Worm (Caenorhabditis elegans) whole organism, L1 larva: ENCODE measurements around the gene lnkn-1.
A peak's percentile ranks its signal among the peaks of the same experiment; 100 is the strongest.

Experiments
- C04F5.9 ChIP-seq: sonication (generic microtip); optimal IDR thresholded peaks from 2 replicates; lab custom pipeline; 2016; ENCODE audit warnings: missing genetic modification characterization, missing compliant biosample characterization
- C16A3.4 ChIP-seq: fragments of 150-350 bp; optimal IDR thresholded peaks from 2 replicates; lab custom pipeline; 2014; ENCODE audit warnings: missing biosample characterization, missing genetic modification characterization
- C34B4.2 ChIP-seq: sonication (generic microtip); optimal IDR thresholded peaks from 2 replicates; lab custom pipeline; 2017; ENCODE audit warnings: mild to moderate bottlenecking, missing genetic modification characterization, missing compliant biosample characterization
- F16B12.6 ChIP-seq: fragments of 150-350 bp; optimal IDR thresholded peaks from 2 replicates; lab custom pipeline; 2014; ENCODE audit warnings: missing biosample characterization, missing genetic modification characterization
- Y116A8C.19 ChIP-seq: sonication (generic microtip); optimal IDR thresholded peaks from 2 replicates; lab custom pipeline; 2016; ENCODE audit warnings: missing compliant biosample characterization, missing genetic modification characterization, borderline replicate concordance
- aha-1 ChIP-seq: fragments of 150-350 bp; optimal IDR thresholded peaks from 2 replicates; lab custom pipeline; 2014; ENCODE audit warnings: missing biosample characterization, missing genetic modification characterization
- alr-1 ChIP-seq: fragments of 200-800 bp; sonication (Bioruptor generic); optimal IDR thresholded peaks from 2 replicates; lab custom pipeline; 2018; ENCODE audit warnings: borderline replicate concordance, mild to moderate bottlenecking, missing genetic modification characterization, missing compliant biosample characterization
- aly-2 ChIP-seq: fragments of 150-350 bp; optimal IDR thresholded peaks from 2 replicates; lab custom pipeline; 2014; ENCODE audit warnings: missing biosample characterization, missing genetic modification characterization
- ama-1 ChIP-seq: fragments of 150-350 bp; optimal IDR thresholded peaks from 2 replicates; lab custom pipeline; 2014
- ceh-88 ChIP-seq: fragments of 200-800 bp; sonication (Bioruptor generic); IDR thresholded peaks from 2 replicates; pipeline ENCODE4 v1.3.6; 2022; ENCODE audit warnings: missing genetic modification characterization, missing compliant biosample characterization
- ceh-90 ChIP-seq: sonication (generic microtip); optimal IDR thresholded peaks from 2 replicates; lab custom pipeline; 2016; ENCODE audit warnings: missing genetic modification characterization, missing compliant biosample characterization
- ces-1 ChIP-seq: fragments of 150-350 bp; optimal IDR thresholded peaks from 2 replicates; lab custom pipeline; 2014; ENCODE audit warnings: missing biosample characterization, missing genetic modification reagents, missing genetic modification characterization
- dsc-1 ChIP-seq: sonication (generic microtip); optimal IDR thresholded peaks from 2 replicates; lab custom pipeline; 2016; ENCODE audit warnings: mild to moderate bottlenecking, missing genetic modification characterization, missing compliant biosample characterization
- efl-1 ChIP-seq, 4 experiments: fragments of 150-350 bp; optimal IDR thresholded peaks in 3 of 4; peaks in 1 of 4; 1 replicate in 1 of 4; 2 replicates in 3 of 4; lab custom pipeline; 2014; ENCODE audit warnings: missing biosample characterization in 2 of 4, missing genetic modification characterization in 2 of 4, missing genetic modification reagents in 2 of 4
- efl-3 ChIP-seq: fragments of 200-800 bp; sonication (Bioruptor generic); optimal IDR thresholded peaks from 2 replicates; lab custom pipeline; 2018; ENCODE audit warnings: mild to moderate bottlenecking, missing genetic modification characterization, missing compliant biosample characterization
- egl-13 ChIP-seq: sonication (generic microtip); optimal IDR thresholded peaks from 2 replicates; lab custom pipeline; 2016; ENCODE audit warnings: missing genotype, missing genetic modification reagents, missing genetic modification characterization, missing compliant biosample characterization
- elt-3 ChIP-seq, 6 experiments: fragments of 150-350 bp in 1 of 6; sonication (generic microtip); optimal IDR thresholded peaks; 2 replicates each; lab custom pipeline; 2017 to 2018; ENCODE audit warnings: missing biosample characterization in 6 of 6, missing genetic modification characterization in 6 of 6, inconsistent platforms in 1 of 6
- ets-5 ChIP-seq: fragments of 200-800 bp; sonication (Bioruptor generic); IDR thresholded peaks from 2 replicates; pipeline ENCODE4 v1.3.6; 2022; ENCODE audit warnings: missing genetic modification characterization, missing compliant biosample characterization
- fkh-10 ChIP-seq: sonication (generic microtip); optimal IDR thresholded peaks from 2 replicates; lab custom pipeline; 2017; ENCODE audit warnings: missing biosample characterization, missing genetic modification reagents, missing genetic modification characterization
- fkh-4 ChIP-seq: sonication (generic microtip); optimal IDR thresholded peaks from 2 replicates; lab custom pipeline; 2016; ENCODE audit warnings: missing compliant biosample characterization, missing genetic modification characterization, borderline replicate concordance
- fos-1 ChIP-seq: fragments of 150-350 bp; optimal IDR thresholded peaks from 2 replicates; lab custom pipeline; 2014; ENCODE audit warnings: missing biosample characterization, missing genetic modification characterization
- grh-1 ChIP-seq: fragments of 200-800 bp; sonication (Bioruptor generic); IDR thresholded peaks from 2 replicates; pipeline ENCODE4 v1.3.6; 2022; ENCODE audit warnings: missing genetic modification reagents, missing genetic modification characterization, missing compliant biosample characterization
- hlh-17 ChIP-seq: fragments of 200-800 bp; sonication (Bioruptor generic); optimal IDR thresholded peaks from 2 replicates; lab custom pipeline; 2018; ENCODE audit warnings: missing genetic modification characterization, mild to moderate bottlenecking, missing compliant biosample characterization, moderate library complexity, borderline replicate concordance
- hpl-2 ChIP-seq: fragments of 150-350 bp; optimal IDR thresholded peaks from 2 replicates; lab custom pipeline; 2014; ENCODE audit warnings: missing biosample characterization, missing genetic modification reagents, missing genetic modification characterization
- lin-39 ChIP-seq: fragments of 150-350 bp; optimal IDR thresholded peaks from 2 replicates; lab custom pipeline; 2014; ENCODE audit warnings: missing biosample characterization, missing genetic modification reagents, missing genetic modification characterization
- lir-3 ChIP-seq: sonication (generic microtip); optimal IDR thresholded peaks from 2 replicates; lab custom pipeline; 2016; ENCODE audit warnings: mild to moderate bottlenecking, missing genetic modification characterization, moderate library complexity, missing compliant biosample characterization; ENCODE audit not compliant: poor library complexity
- lsy-2 ChIP-seq, 2 experiments: fragments of 150-350 bp; optimal IDR thresholded peaks; 2 replicates each; lab custom pipeline; 2014; ENCODE audit warnings: missing biosample characterization in 2 of 2, missing genetic modification characterization in 2 of 2
- mdl-1 ChIP-seq, 2 experiments: fragments of 150-350 bp; optimal IDR thresholded peaks; 2 replicates each; lab custom pipeline; 2014 to 2017; ENCODE audit warnings: missing biosample characterization in 2 of 2, missing genetic modification characterization in 2 of 2, inconsistent platforms in 1 of 2
- mep-1 ChIP-seq: fragments of 150-350 bp; optimal IDR thresholded peaks from 2 replicates; lab custom pipeline; 2014; ENCODE audit warnings: missing biosample characterization, missing genetic modification characterization
- nhr-11 ChIP-seq: fragments of 150-350 bp; optimal IDR thresholded peaks from 2 replicates; lab custom pipeline; 2014; ENCODE audit warnings: missing biosample characterization, missing genetic modification characterization
- nhr-12 ChIP-seq: sonication (generic microtip); optimal IDR thresholded peaks from 2 replicates; lab custom pipeline; 2017; ENCODE audit warnings: missing biosample characterization, missing genetic modification characterization
- nhr-237 ChIP-seq: fragments of 150-350 bp; optimal IDR thresholded peaks from 2 replicates; lab custom pipeline; 2014; ENCODE audit warnings: missing biosample characterization, missing genetic modification characterization
- nhr-28 ChIP-seq: fragments of 150-350 bp; optimal IDR thresholded peaks from 2 replicates; lab custom pipeline; 2014; ENCODE audit warnings: missing biosample characterization, missing genetic modification characterization
- nhr-47 ChIP-seq: sonication (generic microtip); optimal IDR thresholded peaks from 2 replicates; lab custom pipeline; 2016; ENCODE audit warnings: mild to moderate bottlenecking, missing genetic modification characterization, moderate library complexity, missing compliant biosample characterization
- nhr-84 ChIP-seq: sonication (generic microtip); optimal IDR thresholded peaks from 2 replicates; lab custom pipeline; 2017; ENCODE audit warnings: missing biosample characterization, missing genetic modification characterization
- nhr-85 ChIP-seq: sonication (generic microtip); peaks from one replicate; lab custom pipeline; 2016; ENCODE audit warnings: missing genetic modification characterization, inconsistent platforms, missing compliant biosample characterization
- nhr-90 ChIP-seq: sonication (generic microtip); optimal IDR thresholded peaks from 2 replicates; lab custom pipeline; 2016; ENCODE audit warnings: mild to moderate bottlenecking, missing genetic modification characterization, missing compliant biosample characterization; ENCODE audit not compliant: poor library complexity
- pag-3 ChIP-seq: sonication (generic microtip); optimal IDR thresholded peaks from 2 replicates; lab custom pipeline; 2017; ENCODE audit warnings: missing genetic modification characterization, mild to moderate bottlenecking, missing compliant biosample characterization, antibody characterized with exemption, borderline replicate concordance; ENCODE audit not compliant: insufficient read depth
- pqm-1 ChIP-seq: sonication (generic microtip); optimal IDR thresholded peaks from 3 replicates; lab custom pipeline; 2017; ENCODE audit warnings: missing biosample characterization, missing genetic modification characterization
- snu-23 ChIP-seq: sonication (generic microtip); optimal IDR thresholded peaks from 2 replicates; lab custom pipeline; 2016; ENCODE audit warnings: missing genetic modification characterization, missing compliant biosample characterization
- swsn-7 ChIP-seq: sonication (generic microtip); optimal IDR thresholded peaks from 2 replicates; lab custom pipeline; 2016; ENCODE audit warnings: missing genetic modification characterization, missing compliant biosample characterization
- tlp-1 ChIP-seq: fragments of 150-350 bp; optimal IDR thresholded peaks from 2 replicates; lab custom pipeline; 2014; ENCODE audit warnings: missing biosample characterization, missing genetic modification characterization
- unc-130 ChIP-seq: fragments of 150-350 bp; optimal IDR thresholded peaks from 2 replicates; lab custom pipeline; 2017; ENCODE audit warnings: missing biosample characterization, missing genetic modification characterization, inconsistent platforms
- unc-30 ChIP-seq: sonication (generic microtip); optimal IDR thresholded peaks from 2 replicates; lab custom pipeline; 2017; ENCODE audit warnings: missing biosample characterization, missing genetic modification characterization
- unc-62 ChIP-seq: fragments of 150-350 bp; optimal IDR thresholded peaks from 2 replicates; lab custom pipeline; 2014; ENCODE audit warnings: missing biosample characterization, missing genetic modification reagents, missing genetic modification characterization
- unc-98 ChIP-seq: fragments of 200-800 bp; sonication (Bioruptor generic); IDR thresholded peaks from 2 replicates; pipeline ENCODE4 v1.3.6; 2022; ENCODE audit warnings: missing genetic modification characterization, missing compliant biosample characterization
- vab-15 ChIP-seq: sonication (generic microtip); optimal IDR thresholded peaks from 2 replicates; lab custom pipeline; 2017; ENCODE audit warnings: missing genotype, mild to moderate bottlenecking, missing genetic modification characterization, missing compliant biosample characterization
- xbp-1 ChIP-seq: sonication (generic microtip); optimal IDR thresholded peaks from 2 replicates; lab custom pipeline; 2016; ENCODE audit warnings: missing genetic modification characterization, missing compliant biosample characterization
- zag-1 ChIP-seq: fragments of 150-350 bp; optimal IDR thresholded peaks from 2 replicates; lab custom pipeline; 2014; ENCODE audit warnings: missing biosample characterization, missing genetic modification characterization
- zip-4 ChIP-seq: fragments of 200-800 bp; sonication (Bioruptor generic); optimal IDR thresholded peaks from 2 replicates; lab custom pipeline; 2018; ENCODE audit warnings: mild to moderate bottlenecking, missing genetic modification characterization, moderate library complexity, missing compliant biosample characterization

The lnkn-1 gene

DNA sequence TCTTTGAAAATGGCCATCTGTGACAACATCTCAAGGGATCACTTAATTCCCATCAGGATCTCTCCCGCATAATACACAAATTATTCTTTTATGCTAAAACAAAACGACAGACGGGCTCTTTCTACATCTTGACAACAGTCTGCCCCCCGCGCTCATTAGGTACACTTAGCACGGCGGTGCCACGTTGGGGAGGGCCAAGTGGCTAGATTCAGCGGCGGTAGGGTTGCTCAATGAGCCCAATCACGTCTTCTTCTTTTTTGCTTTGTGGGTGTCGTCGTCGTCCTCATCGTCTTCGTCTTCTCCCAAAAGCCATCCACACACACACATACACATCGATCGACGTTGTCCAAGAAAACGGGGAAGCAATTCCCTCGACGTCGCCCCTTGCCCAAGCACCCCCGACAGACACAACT is 17.0 kb upstream of the lnkn-1 start (continued):
- TF ChIP-seq hlh-17 (GFP tag; lab: Kevin White, UChicago) (no peak), lir-3 (no peak), ama-1 (lab: Kevin White, UChicago) (no peak), Y116A8C.19 (tag; lab: Kevin White, UChicago) (no peak), lin-39 (no peak), fkh-4 (tag; lab: Kevin White, UChicago) (no peak), efl-3 (GFP tag; lab: Kevin White, UChicago) (no peak), fos-1 (tag; lab: Kevin White, UChicago) (no peak), xbp-1 (tag; lab: Kevin White, UChicago) (no peak), mep-1 (tag; lab: Kevin White, UChicago) (no peak), unc-130 (tag; lab: Kevin White, UChicago) (no peak)

DNA sequence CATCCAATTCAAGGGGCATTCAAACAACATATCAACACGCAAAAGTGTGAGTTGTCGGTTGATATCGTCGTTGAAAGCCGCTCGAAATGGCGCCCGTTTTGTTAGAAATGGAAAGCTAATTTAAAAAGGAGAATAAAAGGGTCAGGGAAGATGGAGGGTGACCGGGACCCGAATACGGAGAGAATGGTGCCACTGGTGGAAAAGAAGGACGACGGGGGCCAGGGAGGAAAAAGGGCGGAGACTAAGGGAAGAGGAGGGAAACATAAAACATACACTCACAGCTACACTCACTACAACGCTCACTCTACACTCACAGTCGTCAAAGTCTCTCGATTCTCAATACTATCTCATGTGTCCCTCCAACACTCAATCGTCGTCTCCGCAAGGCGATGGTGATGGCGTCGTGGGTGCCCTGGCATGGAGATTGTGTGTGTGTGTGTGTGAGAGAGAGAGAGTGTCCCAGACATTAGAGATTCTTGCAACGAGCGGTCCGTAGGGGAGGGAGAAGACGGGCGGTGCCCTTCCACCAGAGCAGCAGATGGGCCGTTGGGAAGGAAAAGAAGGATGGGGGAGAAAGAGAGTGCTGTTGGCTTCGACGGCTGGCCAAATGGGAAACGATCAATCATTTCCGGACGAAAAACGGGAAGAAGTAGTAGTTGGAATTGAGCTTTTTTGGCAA is 15.9 kb upstream of the lnkn-1 start:
- TF ChIP-seq dsc-1 (tag; lab: Kevin White, UChicago) = peak; percentile 68
- TF ChIP-seq nhr-11 (tag; lab: Kevin White, UChicago) = peak; percentile 42
- TF ChIP-seq F16B12.6 = peak; percentile 21
- peak; percentile 85 for TF ChIP-seq nhr-47 (tag; lab: Kevin White, UChicago)
- TF ChIP-seq lsy-2 (tag; optimal IDR thresholded peaks at IDR 0.05; lab: Kevin White, UChicago) = peak; percentile 74 to 88
- no peak for TF ChIP-seq hpl-2 (GFP tag; lab: Kevin White, UChicago)
- no peak for TF ChIP-seq grh-1 (GFP tag; lab: Robert Waterston, UW)
- TF ChIP-seq fkh-10 (GFP tag; lab: Kevin White, UChicago) = peak; percentile 70
- TF ChIP-seq nhr-85 (tag; lab: Kevin White, UChicago) = peak; percentile 80
- no peak for TF ChIP-seq unc-98 (GFP tag; lab: Robert Waterston, UW)
- TF ChIP-seq ama-1 (lab: Kevin White, UChicago) = peak; percentile 71
- peak; percentile 94 for TF ChIP-seq snu-23 (GFP tag; lab: Kevin White, UChicago)
- peak; percentile 88 for TF ChIP-seq swsn-7
- TF ChIP-seq C16A3.4 = peak; percentile 74
- no peak for TF ChIP-seq ces-1
- no peak for TF ChIP-seq nhr-84
- TF ChIP-seq nhr-12 = no peak
- no peak for TF ChIP-seq unc-62 (GFP tag; lab: Kevin White, UChicago)
- no peak for TF ChIP-seq Y116A8C.19 (tag; lab: Kevin White, UChicago)
- TF ChIP-seq elt-3 (tag; optimal IDR thresholded peaks at IDR 0.05; lab: Kevin White, UChicago) = no peak
- no peak for TF ChIP-seq alr-1 (tag; lab: Kevin White, UChicago)
- TF ChIP-seq ceh-90 (tag; lab: Kevin White, UChicago) = no peak
- TF ChIP-seq aly-2 (tag; lab: Kevin White, UChicago) = peak; percentile 28
- TF ChIP-seq ceh-88 = no peak
- no peak for TF ChIP-seq nhr-90 (tag; lab: Kevin White, UChicago)
- no peak for TF ChIP-seq nhr-28 (tag; lab: Kevin White, UChicago)
- TF ChIP-seq egl-13 (tag; lab: Kevin White, UChicago) = peak; percentile 61
- TF ChIP-seq C04F5.9 = peak; percentile 59
- TF ChIP-seq nhr-237 (tag; lab: Kevin White, UChicago) = no peak
- TF ChIP-seq ets-5 (GFP tag; lab: Robert Waterston, UW) = no peak
- no peak for TF ChIP-seq aha-1 (tag; lab: Kevin White, UChicago)
- TF ChIP-seq mdl-1 (tag; optimal IDR thresholded peaks at IDR 0.05; lab: Kevin White, UChicago) = peak in 1 of 2 experiments; percentile 35
- TF ChIP-seq pag-3 = no peak
- no peak for TF ChIP-seq zip-4 (GFP tag; lab: Kevin White, UChicago)
- no peak for TF ChIP-seq vab-15 (tag; lab: Kevin White, UChicago)
- TF ChIP-seq C34B4.2 (tag; lab: Kevin White, UChicago) = peak; percentile 59
- peak; percentile 72 for TF ChIP-seq zag-1 (tag; lab: Kevin White, UChicago)
- TF ChIP-seq unc-30 (tag; lab: Kevin White, UChicago) = no peak
- peak; percentile 75 to 76 for TF ChIP-seq efl-1 (optimal IDR thresholded peaks at IDR 0.05; lab: Kevin White, UChicago)
- peak; percentile 25 to 94 for TF ChIP-seq efl-1 (GFP tag; optimal IDR thresholded peaks at IDR 0.05 in 1 of 2; lab: Kevin White, UChicago)
- no peak for TF ChIP-seq efl-3 (GFP tag; lab: Kevin White, UChicago)
- no peak for TF ChIP-seq tlp-1 (tag; lab: Kevin White, UChicago)
- no peak for TF ChIP-seq pqm-1
- TF ChIP-seq fos-1 (tag; lab: Kevin White, UChicago) = peak; percentile 72
